Fruit fly (Drosophila melanogaster): ENCODE data around the gene Arl1.

Arl1 gene

dm6 chr3L:16013198-16013982 lies 30.5 kb downstream of the Arl1 start (continued):
- TF ChIP-seq CG10669 (GFP tag; optimal IDR thresholded peaks at IDR 0.05) (no peak), Smox (GFP tag; optimal IDR thresholded peaks at IDR 0.05) (no peak), vri (GFP tag; optimal IDR thresholded peaks at IDR 0.05) (no peak), pdm3 (GFP tag; optimal IDR thresholded peaks at IDR 0.05) (no peak), Eip78C (GFP tag) (peak; percentile 78), CG32006 (GFP tag; optimal IDR thresholded peaks at IDR 0.05) (peak; percentile 51), Hr38 (GFP tag; optimal IDR thresholded peaks at IDR 0.05) (no peak), CG11762 (GFP tag; optimal IDR thresholded peaks at IDR 0.05; ENCODE audit: insufficient read depth) (no peak), CG6276 (GFP tag; optimal IDR thresholded peaks at IDR 0.05) (no peak), CG31627 (GFP tag; optimal IDR thresholded peaks at IDR 0.05) (no peak), Eip93F (GFP tag; optimal IDR thresholded peaks at IDR 0.05) (no peak), CG6854 (GFP tag; optimal IDR thresholded peaks at IDR 0.05) (no peak), ss (GFP tag; optimal IDR thresholded peaks at IDR 0.05) (no peak), CG7368 (GFP tag; optimal IDR thresholded peaks at IDR 0.05) (no peak), Sox102F (GFP tag; optimal IDR thresholded peaks at IDR 0.05) (no peak), svp (GFP tag) (peak; percentile 29), CG9139 (GFP tag; optimal IDR thresholded peaks at IDR 0.05) (no peak), CG1621 (tag; optimal IDR thresholded peaks at IDR 0.05) (no peak), achi (GFP tag; optimal IDR thresholded peaks at IDR 0.05) (peak; percentile 8), acj6 (GFP tag; optimal IDR thresholded peaks at IDR 0.05) (peak; percentile 17), Met (GFP tag; optimal IDR thresholded peaks at IDR 0.05) (no peak), CG3032 (tag; optimal IDR thresholded peaks at IDR 0.05) (peak; percentile 14), Blimp-1 (GFP tag; optimal IDR thresholded peaks at IDR 0.05) (no peak), Sox15 (GFP tag; optimal IDR thresholded peaks at IDR 0.05) (no peak), Gug (GFP tag; IDR thresholded peaks at IDR 0.05) (no peak), OdsH (GFP tag; optimal IDR thresholded peaks at IDR 0.05) (peak; percentile 24), fkh (GFP tag; optimal IDR thresholded peaks at IDR 0.05) (no peak), dac (GFP tag; optimal IDR thresholded peaks at IDR 0.05) (no peak), Eip75B (GFP tag; optimal IDR thresholded peaks at IDR 0.05) (no peak), topi (GFP tag; optimal IDR thresholded peaks at IDR 0.05) (no peak), dsx (GFP tag; optimal IDR thresholded peaks at IDR 0.05; ENCODE audit: poor library complexity, severe bottlenecking) (no peak), CG10631 (GFP tag; optimal IDR thresholded peaks at IDR 0.05) (no peak), CG16779 (tag; optimal IDR thresholded peaks at IDR 0.05) (no peak), Lpt (GFP tag; optimal IDR thresholded peaks at IDR 0.05) (no peak), esn (GFP tag; optimal IDR thresholded peaks at IDR 0.05) (peak; percentile 13), salr (GFP tag; optimal IDR thresholded peaks at IDR 0.05) (peak in 1 of 2 experiments; percentile 1), CG3919 (GFP tag; optimal IDR thresholded peaks at IDR 0.05) (peak; percentile 28), CG15336 (GFP tag; IDR thresholded peaks at IDR 0.05) (peak; percentile 41)

dm6 chr3L:16014515-16014914 lies 31.6 kb downstream of the Arl1 start:
- TF ChIP-seq vri (GFP tag; optimal IDR thresholded peaks at IDR 0.05) (no peak), Gug (GFP tag; IDR thresholded peaks at IDR 0.05) (no peak), CG10631 (GFP tag; optimal IDR thresholded peaks at IDR 0.05) (no peak), Hr39 (GFP tag; optimal IDR thresholded peaks at IDR 0.05) (no peak), Blimp-1 (GFP tag; optimal IDR thresholded peaks at IDR 0.05) (no peak), CG32006 (GFP tag; optimal IDR thresholded peaks at IDR 0.05) (no peak), achi (GFP tag; optimal IDR thresholded peaks at IDR 0.05) (no peak), fd59A (GFP tag; optimal IDR thresholded peaks at IDR 0.05) (no peak), lz (GFP tag; optimal IDR thresholded peaks at IDR 0.05) (no peak), eg (GFP tag; IDR thresholded peaks at IDR 0.05) (no peak), CG6163 (GFP tag; IDR thresholded peaks at IDR 0.05) (no peak), CG15336 (GFP tag; IDR thresholded peaks at IDR 0.05) (no peak), CG3032 (tag; optimal IDR thresholded peaks at IDR 0.05) (no peak), dsx (GFP tag; optimal IDR thresholded peaks at IDR 0.05; ENCODE audit: poor library complexity, severe bottlenecking) (no peak), Smox (GFP tag; optimal IDR thresholded peaks at IDR 0.05) (no peak), spab (GFP tag; optimal IDR thresholded peaks at IDR 0.05) (no peak), Met (GFP tag; optimal IDR thresholded peaks at IDR 0.05) (no peak), CG11762 (GFP tag; optimal IDR thresholded peaks at IDR 0.05; ENCODE audit: insufficient read depth) (no peak)

Measured in whole organism, prepupa.